Worm (Caenorhabditis elegans) whole organism, L3 larva: ENCODE measurements around the gene ZK1010.12.

Experiments
- ama-1 ChIP-seq: fragments of 150-350 bp; optimal IDR thresholded peaks from 2 replicates; lab custom pipeline; 2018
- nhr-76 ChIP-seq: fragments of 150-350 bp; sonication (generic microtip); optimal IDR thresholded peaks from 5 replicates; lab custom pipeline; 2014; ENCODE audit warnings: missing biosample characterization, missing genetic modification characterization
- nhr-77 ChIP-seq: fragments of 150-350 bp; optimal IDR thresholded peaks from 2 replicates; lab custom pipeline; 2014; ENCODE audit warnings: missing biosample characterization, missing genetic modification characterization
- pha-4 ChIP-seq: fragments of 150-350 bp; optimal IDR thresholded peaks from 2 replicates; lab custom pipeline; 2014; ENCODE audit warnings: missing biosample characterization, missing genetic modification reagents, missing genetic modification characterization
- ztf-11 ChIP-seq: fragments of 150-350 bp; optimal IDR thresholded peaks from 2 replicates; lab custom pipeline; 2014; ENCODE audit warnings: missing biosample characterization, missing genetic modification characterization

DNA sequence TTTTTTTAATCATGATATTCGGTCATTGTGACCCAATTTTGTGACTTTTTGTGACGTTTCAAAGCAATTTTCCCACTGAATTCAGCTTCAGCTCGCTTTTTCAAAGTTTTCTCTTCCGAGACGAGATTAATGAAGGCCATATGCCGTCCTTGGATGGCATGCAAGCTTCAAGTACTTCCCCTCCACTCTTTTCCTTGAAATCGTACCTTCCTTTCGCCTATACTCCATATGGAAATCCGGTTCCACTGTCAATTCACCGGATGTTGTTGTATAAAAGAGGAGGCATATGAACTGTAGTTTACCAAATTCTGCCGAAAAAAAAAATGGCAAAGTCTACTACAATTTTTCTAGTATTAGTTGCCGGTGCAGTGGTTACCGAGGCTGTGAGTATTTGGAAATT is 10.3 kb upstream of the ZK1010.12 start, which contains the start of gene ZK1010.4:
- TF ChIP-seq pha-4 (no peak), nhr-77 (tag; lab: Kevin White, UChicago) (no peak), ama-1 (lab: Kevin White, UChicago) (no peak), nhr-76 (tag; lab: Kevin White, UChicago) (no peak), ztf-11 (tag; lab: Kevin White, UChicago) (no peak)
